Fruit fly (Drosophila melanogaster) whole organism, embryonic: ENCODE data around the gene mAChR-B.

Source experiments
- ATbp ChIP-seq: fragments of 200-800 bp; sonication (Bioruptor generic); optimal IDR thresholded peaks from 2 replicates; lab custom pipeline; 2017; ENCODE audit warnings: missing biosample characterization, mild to moderate bottlenecking, missing genetic modification characterization, missing genetic modification reagents
- B-H2 ChIP-seq: fragments of 200-800 bp; sonication (Bioruptor generic); optimal IDR thresholded peaks from 2 replicates; lab custom pipeline; 2018; ENCODE audit warnings: missing biosample characterization, mild to moderate bottlenecking, missing genetic modification characterization
- Bgb ChIP-seq: fragments of 200-800 bp; sonication (Bioruptor generic); IDR thresholded peaks from 2 replicates; pipeline ENCODE4 v1.3.6; 2022; ENCODE audit warnings: missing biosample characterization, missing genetic modification characterization; ENCODE audit not compliant: partially characterized antibody
- CG10654 ChIP-seq: fragments of 200-800 bp; sonication (Bioruptor generic); optimal IDR thresholded peaks from 2 replicates; lab custom pipeline; 2016; ENCODE audit warnings: missing biosample characterization, missing genetic modification characterization
- CG15479 ChIP-seq: fragments of 200-800 bp; sonication (Bioruptor generic); optimal IDR thresholded peaks from 3 replicates; lab custom pipeline; 2019; ENCODE audit warnings: missing biosample characterization, mild to moderate bottlenecking, missing genetic modification characterization, moderate library complexity
- CG15696 ChIP-seq: fragments of 200-800 bp; sonication (Bioruptor generic); optimal IDR thresholded peaks from 2 replicates; lab custom pipeline; 2019; ENCODE audit warnings: missing biosample characterization, mild to moderate bottlenecking, missing genetic modification characterization, moderate library complexity
- CG16863 ChIP-seq: fragments of 200-800 bp; sonication (Bioruptor generic); optimal IDR thresholded peaks from 3 replicates; lab custom pipeline; 2016; ENCODE audit warnings: missing biosample characterization, missing genetic modification characterization
- CG17186 ChIP-seq: fragments of 200-800 bp; sonication (Bioruptor generic); optimal IDR thresholded peaks from 3 replicates; lab custom pipeline; 2017; ENCODE audit warnings: missing biosample characterization, missing genetic modification reagents, missing genetic modification characterization
- CG17361 ChIP-seq: fragments of 200-800 bp; sonication (Bioruptor generic); IDR thresholded peaks from 3 replicates; pipeline ENCODE4 v1.3.6; 2022; ENCODE audit warnings: missing biosample characterization, missing genetic modification characterization
- CG18764 ChIP-seq: fragments of 200-800 bp; sonication (Bioruptor generic); optimal IDR thresholded peaks from 3 replicates; lab custom pipeline; 2016; ENCODE audit warnings: missing biosample characterization, missing genetic modification characterization
- CG2875 ChIP-seq: fragments of 200-800 bp; sonication (Bioruptor generic); optimal IDR thresholded peaks from 2 replicates; lab custom pipeline; 2017; ENCODE audit warnings: missing biosample characterization, mild to moderate bottlenecking, missing genetic modification characterization, missing genetic modification reagents
- CG2889 ChIP-seq: fragments of 200-800 bp; sonication (Bioruptor generic); IDR thresholded peaks from 3 replicates; pipeline ENCODE4 v1.3.6; 2022; ENCODE audit warnings: missing biosample characterization, missing genetic modification characterization
- CG31388 ChIP-seq: fragments of 200-800 bp; sonication (Bioruptor generic); optimal IDR thresholded peaks from 2 replicates; lab custom pipeline; 2016; ENCODE audit warnings: missing biosample characterization, missing genetic modification characterization
- CG4707 ChIP-seq: fragments of 200-800 bp; sonication (Bioruptor generic); optimal IDR thresholded peaks from 2 replicates; lab custom pipeline; 2018; ENCODE audit warnings: missing biosample characterization, mild to moderate bottlenecking, missing genetic modification characterization, moderate library complexity
- CG6683 ChIP-seq: fragments of 200-800 bp; sonication (Bioruptor generic); optimal IDR thresholded peaks from 2 replicates; lab custom pipeline; 2017; ENCODE audit warnings: missing biosample characterization, mild to moderate bottlenecking, missing genetic modification characterization, missing genetic modification reagents
- CG7271 ChIP-seq: fragments of 200-800 bp; sonication (Bioruptor generic); optimal IDR thresholded peaks from 2 replicates; lab custom pipeline; 2018; ENCODE audit warnings: missing biosample characterization, mild to moderate bottlenecking, missing genetic modification characterization, moderate library complexity
- CG8089 ChIP-seq: fragments of 200-800 bp; sonication (Bioruptor generic); optimal IDR thresholded peaks from 3 replicates; lab custom pipeline; 2016; ENCODE audit warnings: missing biosample characterization, missing genetic modification characterization
- CG8359 ChIP-seq: fragments of 200-800 bp; sonication (Bioruptor generic); optimal IDR thresholded peaks from 2 replicates; lab custom pipeline; 2017; ENCODE audit warnings: missing biosample characterization, mild to moderate bottlenecking, missing genetic modification characterization, borderline replicate concordance
- CG8478 ChIP-seq: fragments of >200 bp; optimal IDR thresholded peaks from 2 replicates; lab custom pipeline; 2018
- CG8765 ChIP-seq: fragments of 200-800 bp; sonication (Bioruptor generic); IDR thresholded peaks from 2 replicates; pipeline ENCODE4 v1.3.6; 2022; ENCODE audit warnings: missing biosample characterization, missing genetic modification characterization
- CG9932 ChIP-seq: fragments of 200-800 bp; sonication (Bioruptor generic); IDR thresholded peaks from 2 replicates; pipeline ENCODE4 v1.3.6; 2022; ENCODE audit warnings: missing biosample characterization, missing genetic modification characterization
- Dref ChIP-seq: fragments of 200-800 bp; sonication (Bioruptor generic); IDR thresholded peaks from 2 replicates; pipeline ENCODE4 v1.3.6; 2022; ENCODE audit warnings: missing biosample characterization, missing genetic modification characterization
- E2f2 ChIP-seq: fragments of 200-800 bp; sonication (Bioruptor generic); IDR thresholded peaks from 2 replicates; pipeline ENCODE4 v1.3.6; 2022; ENCODE audit warnings: missing biosample characterization, missing genetic modification characterization
- MBD-R2 ChIP-seq: fragments of 200-800 bp; sonication (Bioruptor generic); IDR thresholded peaks from 2 replicates; pipeline ENCODE4 v1.3.6; 2022; ENCODE audit warnings: missing biosample characterization, missing genetic modification characterization
- Mrtf ChIP-seq: fragments of 200-800 bp; sonication (Bioruptor generic); IDR thresholded peaks from 3 replicates; pipeline ENCODE4 v1.3.6; 2022; ENCODE audit warnings: missing biosample characterization, missing genetic modification characterization
- NC2β ChIP-seq: fragments of 200-800 bp; sonication (Bioruptor generic); optimal IDR thresholded peaks from 2 replicates; lab custom pipeline; 2016; ENCODE audit warnings: missing biosample characterization, missing genetic modification characterization
- Oli ChIP-seq: fragments of 200-800 bp; sonication (Bioruptor generic); optimal IDR thresholded peaks from 2 replicates; lab custom pipeline; 2018; ENCODE audit warnings: missing biosample characterization, mild to moderate bottlenecking, missing genetic modification characterization, moderate library complexity
- Rx ChIP-seq: fragments of 200-800 bp; sonication (Bioruptor generic); IDR thresholded peaks from 2 replicates; pipeline ENCODE4 v1.3.6; 2022; ENCODE audit warnings: missing biosample characterization, missing genetic modification characterization
- Vsx1 ChIP-seq: fragments of 200-800 bp; sonication (Bioruptor generic); optimal IDR thresholded peaks from 2 replicates; lab custom pipeline; 2017; ENCODE audit warnings: missing biosample characterization, mild to moderate bottlenecking, missing genetic modification characterization, missing genetic modification reagents
- Xbp1 ChIP-seq: fragments of 200-800 bp; sonication (Bioruptor generic); optimal IDR thresholded peaks from 3 replicates; lab custom pipeline; 2016; ENCODE audit warnings: missing biosample characterization, mild to moderate bottlenecking, missing genetic modification characterization
- amos ChIP-seq: fragments of 200-800 bp; sonication (Bioruptor generic); IDR thresholded peaks from 2 replicates; pipeline ENCODE4 v1.3.6; 2022; ENCODE audit warnings: missing biosample characterization, missing genetic modification characterization; ENCODE audit not compliant: partially characterized antibody
- bbx ChIP-seq: fragments of 200-800 bp; sonication (Bioruptor generic); IDR thresholded peaks from 2 replicates; pipeline ENCODE4 v1.3.6; 2022; ENCODE audit warnings: missing biosample characterization, missing genetic modification characterization; ENCODE audit not compliant: partially characterized antibody
- bigmax ChIP-seq: fragments of 200-800 bp; sonication (Bioruptor generic); optimal IDR thresholded peaks from 2 replicates; lab custom pipeline; 2018; ENCODE audit warnings: missing biosample characterization, mild to moderate bottlenecking, missing genetic modification characterization
- br ChIP-seq: fragments of >200 bp; optimal IDR thresholded peaks from 2 replicates; lab custom pipeline; 2017
- cas ChIP-seq: fragments of 200-800 bp; sonication (Bioruptor generic); IDR thresholded peaks from 2 replicates; pipeline ENCODE4 v1.3.6; 2022; ENCODE audit warnings: missing biosample characterization, missing genetic modification characterization
- da ChIP-seq: fragments of 200-800 bp; sonication (Bioruptor generic); optimal IDR thresholded peaks from 2 replicates; lab custom pipeline; 2016; ENCODE audit warnings: missing biosample characterization, missing genetic modification characterization
- en ChIP-seq: fragments of 200-800 bp; sonication (Bioruptor generic); optimal IDR thresholded peaks from 2 replicates; lab custom pipeline; 2016; ENCODE audit warnings: missing biosample characterization, missing genetic modification characterization
- exex ChIP-seq: fragments of 200-800 bp; sonication (Bioruptor generic); optimal IDR thresholded peaks from 4 replicates; lab custom pipeline; 2018; ENCODE audit warnings: missing biosample characterization, mild to moderate bottlenecking, missing genetic modification characterization, moderate library complexity
- fd3F ChIP-seq: fragments of 200-800 bp; sonication (Bioruptor generic); optimal IDR thresholded peaks from 2 replicates; lab custom pipeline; 2018; ENCODE audit warnings: missing biosample characterization, mild to moderate bottlenecking, missing genetic modification characterization, moderate library complexity
- gro ChIP-seq: fragments of 200-800 bp; sonication (Bioruptor generic); optimal IDR thresholded peaks from 2 replicates; lab custom pipeline; 2016; ENCODE audit warnings: missing biosample characterization, missing genetic modification characterization
- gt ChIP-seq: fragments of 200-800 bp; sonication (Bioruptor generic); IDR thresholded peaks from 2 replicates; pipeline ENCODE4 v1.3.6; 2022; ENCODE audit warnings: missing biosample characterization, missing genetic modification characterization
- ind ChIP-seq: fragments of 200-800 bp; sonication (Bioruptor generic); optimal IDR thresholded peaks from 3 replicates; lab custom pipeline; 2016; ENCODE audit warnings: missing biosample characterization, missing genetic modification characterization
- lab ChIP-seq: fragments of 200-800 bp; sonication (Bioruptor generic); optimal IDR thresholded peaks from 3 replicates; lab custom pipeline; 2017; ENCODE audit warnings: missing biosample characterization, missing genetic modification characterization, mild to moderate bottlenecking, moderate library complexity, missing genetic modification reagents
- odd ChIP-seq: fragments of 200-800 bp; sonication (Bioruptor generic); optimal IDR thresholded peaks from 2 replicates; lab custom pipeline; 2017; ENCODE audit warnings: missing biosample characterization, mild to moderate bottlenecking, missing genetic modification characterization
- repo ChIP-seq: fragments of 200-800 bp; sonication (Bioruptor generic); optimal IDR thresholded peaks from 2 replicates; lab custom pipeline; 2016; ENCODE audit warnings: missing biosample characterization, missing genetic modification characterization
- sisA ChIP-seq: fragments of 200-800 bp; sonication (Bioruptor generic); IDR thresholded peaks from 2 replicates; pipeline ENCODE4 v1.3.6; 2022; ENCODE audit warnings: missing biosample characterization, missing genetic modification characterization
- so ChIP-seq: fragments of 200-800 bp; sonication (Bioruptor generic); IDR thresholded peaks from 3 replicates; pipeline ENCODE4 v1.3.6; 2022; ENCODE audit warnings: missing biosample characterization, missing genetic modification characterization
- sr ChIP-seq: fragments of 200-800 bp; sonication (Bioruptor generic); IDR thresholded peaks from 3 replicates; pipeline ENCODE4 v1.3.6; 2022; ENCODE audit warnings: missing biosample characterization, missing genetic modification characterization
- stc ChIP-seq: fragments of 200-800 bp; sonication (Bioruptor generic); IDR thresholded peaks from 2 replicates; pipeline ENCODE4 v1.3.6; 2022; ENCODE audit warnings: missing biosample characterization, missing genetic modification characterization
- vfl ChIP-seq: fragments of 200-800 bp; sonication (Bioruptor generic); optimal IDR thresholded peaks from 2 replicates; lab custom pipeline; 2016; ENCODE audit warnings: missing biosample characterization, missing genetic modification characterization
- z ChIP-seq: fragments of 200-800 bp; sonication (Bioruptor generic); IDR thresholded peaks from 3 replicates; pipeline ENCODE4 v1.3.6; 2022; ENCODE audit warnings: missing biosample characterization, missing genetic modification characterization

The mAChR-B gene

dm6 chr3R:8110198-8110642 lies 51.1 kb downstream of the mAChR-B start (continued):
- TF ChIP-seq CG16863 (GFP tag; lab: Kevin White, UChicago) (peak; percentile 61), bigmax (GFP tag; lab: Kevin White, UChicago) (no peak), Bgb (0 out of 2 replicates have a peak, but pooled peaks have one; percentile 19), fd3F (peak; percentile 51), E2f2 (GFP tag; lab: Robert Waterston, UW) (no peak; the same call in 1 of the 2 replicates), ind (peak; percentile 68), z (GFP tag; lab: Robert Waterston, UW) (no peak), exex (no peak), gro (GFP tag; lab: Kevin White, UChicago) (peak; percentile 17), NC2β (GFP tag; lab: Kevin White, UChicago) (peak; percentile 40), lab (GFP tag; lab: Kevin White, UChicago) (peak; percentile 81), CG15479 (GFP tag; lab: Kevin White, UChicago) (no peak), CG8359 (GFP tag; lab: Kevin White, UChicago) (no peak), MBD-R2 (peak; percentile 29; the same call in 1 of the 2 replicates), Vsx1 (GFP tag; lab: Kevin White, UChicago) (no peak), en (GFP tag; lab: Kevin White, UChicago) (peak; percentile 46), CG17361 (GFP tag; lab: Robert Waterston, UW) (peak; percentile 69; the same call in 2 of the 3 replicates), Xbp1 (GFP tag; lab: Kevin White, UChicago) (peak; percentile 74), CG4707 (GFP tag; lab: Kevin White, UChicago) (peak; percentile 7), repo (GFP tag; lab: Kevin White, UChicago) (peak; percentile 59), da (GFP tag; lab: Kevin White, UChicago) (no peak), CG8478 (lab: Kevin White, UChicago) (no peak), CG2889 (GFP tag; lab: Robert Waterston, UW) (peak; percentile 65; the same call in 2 of the 3 replicates), Dref (GFP tag; lab: Robert Waterston, UW) (no peak), odd (GFP tag; lab: Kevin White, UChicago) (peak; percentile 53), vfl (GFP tag; lab: Kevin White, UChicago) (peak; percentile 38), cas (no peak), CG6683 (GFP tag; lab: Kevin White, UChicago) (peak; percentile 44), amos (GFP tag; lab: Robert Waterston, UW) (no peak), CG18764 (GFP tag; lab: Kevin White, UChicago) (peak; percentile 4), B-H2 (GFP tag; lab: Kevin White, UChicago) (no peak), CG31388 (GFP tag; lab: Kevin White, UChicago) (no peak), so (GFP tag; lab: Robert Waterston, UW) (0 out of 3 replicates have a peak, but pooled peaks have one; percentile 53), stc (GFP tag; lab: Robert Waterston, UW) (peak; percentile 82), bbx (0 out of 2 replicates have a peak, but pooled peaks have one; percentile 16), sr (GFP tag; lab: Robert Waterston, UW) (peak; percentile 95), Mrtf (GFP tag; lab: Robert Waterston, UW) (no peak), sisA (GFP tag; lab: Robert Waterston, UW) (peak; percentile 57; the same call in 1 of the 2 replicates), CG8765 (no peak), CG15696 (peak; percentile 19), Oli (tag; lab: Kevin White, UChicago) (peak; percentile 67), br (lab: Kevin White, UChicago) (no peak), CG17186 (GFP tag; lab: Kevin White, UChicago) (no peak), CG2875 (GFP tag; lab: Kevin White, UChicago) (peak; percentile 30), Rx (GFP tag; lab: Robert Waterston, UW) (0 out of 2 replicates have a peak, but pooled peaks have one; percentile 35), CG8089 (GFP tag; lab: Kevin White, UChicago) (peak; percentile 40), CG10654 (peak; percentile 3), ATbp (GFP tag; lab: Kevin White, UChicago) (peak; percentile 58), CG9932 (GFP tag; lab: Robert Waterston, UW) (peak; percentile 56), gt (GFP tag; lab: Robert Waterston, UW) (no peak), CG7271 (no peak)
